Fruit fly (Drosophila melanogaster): ENCODE results near the gene SPARC.
A peak's percentile ranks its signal among the peaks of the same experiment; 100 is the strongest.

- no peak for TF ChIP-seq D1 (tag; optimal IDR thresholded peaks at IDR 0.05)
- TF ChIP-seq CG13204 (GFP tag; optimal IDR thresholded peaks at IDR 0.05): no peak
- TF ChIP-seq rn (GFP tag; IDR thresholded peaks at IDR 0.05): no peak
- TF ChIP-seq EcR (GFP tag; optimal IDR thresholded peaks at IDR 0.05): no peak
- peak; percentile 61; the same call in 2 of the 3 replicates for TF ChIP-seq fd96Ca (GFP tag; IDR thresholded peaks at IDR 0.05)
- TF ChIP-seq CG10348 (GFP tag; IDR thresholded peaks at IDR 0.05): no peak
- no peak for TF ChIP-seq Pif1B (GFP tag; optimal IDR thresholded peaks at IDR 0.05)
- TF ChIP-seq CG8301 (tag; optimal IDR thresholded peaks at IDR 0.05): no peak
- peak; percentile 30 for TF ChIP-seq CG8159 (tag; optimal IDR thresholded peaks at IDR 0.05)
Measured at dm6 chr3R:26853699-26854098, 18.1 kb downstream of the SPARC start.
